Fruit fly (Drosophila melanogaster) whole organism, wandering third instar larva: Measurements from ENCODE around the gene PGRP-LD.

Experiments used
- Abd-B ChIP-seq: fragments of >200 bp; optimal IDR thresholded peaks from 2 replicates; lab custom pipeline; 2017; ENCODE audit warnings: missing biosample characterization, missing genetic modification characterization
- Dfd ChIP-seq: fragments of >200 bp; optimal IDR thresholded peaks from 2 replicates; lab custom pipeline; 2017; ENCODE audit warnings: missing biosample characterization, missing genetic modification characterization
- Dif ChIP-seq: fragments of 200-275, 200-300 bp; sonication (Bioruptor generic); optimal IDR thresholded peaks from 2 replicates; lab custom pipeline; 2018; ENCODE audit warnings: missing biosample characterization, missing genetic modification characterization; ENCODE audit not compliant: partially characterized antibody
- Hr78 ChIP-seq: fragments of >200 bp; optimal IDR thresholded peaks from 2 replicates; lab custom pipeline; 2017; ENCODE audit warnings: missing biosample characterization, missing genetic modification characterization
- Jra ChIP-seq: sonication (Bioruptor generic); optimal IDR thresholded peaks from 2 replicates; lab custom pipeline; 2016; ENCODE audit warnings: missing biosample characterization, missing genetic modification characterization
- Myc ChIP-seq: fragments of >200 bp; optimal IDR thresholded peaks from 2 replicates; lab custom pipeline; 2017
- Vsx2 ChIP-seq: fragments of 200-300, 225-300 bp; sonication (Bioruptor generic); optimal IDR thresholded peaks from 2 replicates; lab custom pipeline; 2018; ENCODE audit warnings: missing biosample characterization, missing genetic modification characterization; ENCODE audit not compliant: partially characterized antibody
- br ChIP-seq: fragments of 200-800 bp; sonication (Bioruptor generic); optimal IDR thresholded peaks from 2 replicates; lab custom pipeline; 2016; ENCODE audit warnings: missing biosample characterization, missing genetic modification characterization
- foxo ChIP-seq, 2 experiments: fragments of 200-800 bp; sonication (Bioruptor generic); optimal IDR thresholded peaks; 2 replicates in 1 of 2; 3 replicates in 1 of 2; lab custom pipeline; 2016 to 2017; ENCODE audit warnings: missing biosample characterization in 2 of 2, missing genetic modification characterization in 2 of 2
- lola ChIP-seq: fragments of >200 bp; optimal IDR thresholded peaks from 2 replicates; lab custom pipeline; 2017; ENCODE audit warnings: missing biosample characterization, missing genetic modification characterization
- pan ChIP-seq: fragments of >200 bp; optimal IDR thresholded peaks from 2 replicates; lab custom pipeline; 2017
- sv ChIP-seq: fragments of 200-800 bp; sonication (Bioruptor generic); optimal IDR thresholded peaks from 3 replicates; lab custom pipeline; 2016; ENCODE audit warnings: missing biosample characterization, missing genetic modification characterization

dm6 chr3L:5788823-5789222 lies 9.0 kb downstream of the PGRP-LD start:
- no peak for TF ChIP-seq Myc
- no peak for TF ChIP-seq pan (lab: Kevin White, UChicago)
- TF ChIP-seq foxo (GFP tag; optimal IDR thresholded peaks at IDR 0.05; lab: Kevin White, UChicago), result no peak
- TF ChIP-seq Vsx2 (GFP tag; lab: Kevin White, UChicago), result no peak
- TF ChIP-seq lola (GFP tag; lab: Kevin White, UChicago), result no peak
- no peak for TF ChIP-seq Abd-B (GFP tag; lab: Kevin White, UChicago)
- TF ChIP-seq Jra, result no peak
- TF ChIP-seq Dfd (GFP tag; lab: Kevin White, UChicago), result no peak
- no peak for TF ChIP-seq Dif (GFP tag; lab: Kevin White, UChicago)
- TF ChIP-seq Hr78 (GFP tag; lab: Kevin White, UChicago), result no peak
- no peak for TF ChIP-seq sv (GFP tag; lab: Kevin White, UChicago)
- no peak for TF ChIP-seq br (GFP tag; lab: Kevin White, UChicago)
